Worm (Caenorhabditis elegans) whole organism, L1 larva: ENCODE data around the gene npr-22.
A peak's percentile ranks its signal among the peaks of the same experiment; 100 is the strongest.

Source experiments
- C16A3.4 ChIP-seq: fragments of 150-350 bp; optimal IDR thresholded peaks from 2 replicates; lab custom pipeline; 2014; ENCODE audit warnings: missing biosample characterization, missing genetic modification characterization
- aha-1 ChIP-seq: fragments of 150-350 bp; optimal IDR thresholded peaks from 2 replicates; lab custom pipeline; 2014; ENCODE audit warnings: missing biosample characterization, missing genetic modification characterization
- alr-1 ChIP-seq: fragments of 200-800 bp; sonication (Bioruptor generic); optimal IDR thresholded peaks from 2 replicates; lab custom pipeline; 2018; ENCODE audit warnings: borderline replicate concordance, mild to moderate bottlenecking, missing genetic modification characterization, missing compliant biosample characterization
- blmp-1 ChIP-seq: fragments of 150-350 bp; optimal IDR thresholded peaks from 2 replicates; lab custom pipeline; 2014; ENCODE audit warnings: missing biosample characterization, missing genetic modification characterization
- ceh-63 ChIP-seq: fragments of 200-800 bp; sonication (Bioruptor generic); optimal IDR thresholded peaks from 2 replicates; lab custom pipeline; 2018; ENCODE audit warnings: mild to moderate bottlenecking, missing genetic modification characterization, missing compliant biosample characterization
- ceh-8 ChIP-seq: fragments of 200-800 bp; sonication (Bioruptor generic); optimal IDR thresholded peaks from 2 replicates; lab custom pipeline; 2018; ENCODE audit warnings: mild to moderate bottlenecking, missing genetic modification characterization, moderate library complexity, missing compliant biosample characterization
- ceh-82 ChIP-seq, 3 experiments: fragments of 150-350 bp in 1 of 3; sonication (generic microtip) in 2 of 3; optimal IDR thresholded peaks; 2 replicates each; lab custom pipeline; 2014 to 2017; ENCODE audit warnings: missing biosample characterization in 3 of 3, missing genetic modification characterization in 3 of 3
- ceh-90 ChIP-seq: sonication (generic microtip); optimal IDR thresholded peaks from 2 replicates; lab custom pipeline; 2016; ENCODE audit warnings: missing genetic modification characterization, missing compliant biosample characterization
- ces-1 ChIP-seq: fragments of 150-350 bp; optimal IDR thresholded peaks from 2 replicates; lab custom pipeline; 2014; ENCODE audit warnings: missing biosample characterization, missing genetic modification reagents, missing genetic modification characterization
- dpl-1 ChIP-seq, 3 experiments: fragments of 150-350 bp in 2 of 3; sonication (generic microtip) in 1 of 3; optimal IDR thresholded peaks; 2 replicates each; lab custom pipeline; 2014 to 2017; ENCODE audit warnings: missing biosample characterization in 3 of 3, missing genetic modification characterization in 3 of 3, missing genetic modification reagents in 3 of 3
- egl-13 ChIP-seq: sonication (generic microtip); optimal IDR thresholded peaks from 2 replicates; lab custom pipeline; 2016; ENCODE audit warnings: missing genotype, missing genetic modification reagents, missing genetic modification characterization, missing compliant biosample characterization
- egl-27 ChIP-seq, 2 experiments: fragments of 150-350 bp in 1 of 2; sonication (generic microtip); optimal IDR thresholded peaks; 3 replicates each; lab custom pipeline; 2017 to 2018; ENCODE audit warnings: missing biosample characterization in 2 of 2, missing genetic modification characterization in 2 of 2, missing genetic modification reagents in 2 of 2
- elt-3 ChIP-seq, 6 experiments: fragments of 150-350 bp in 1 of 6; sonication (generic microtip); optimal IDR thresholded peaks; 2 replicates each; lab custom pipeline; 2017 to 2018; ENCODE audit warnings: missing biosample characterization in 6 of 6, missing genetic modification characterization in 6 of 6, inconsistent platforms in 1 of 6
- ets-5 ChIP-seq: fragments of 200-800 bp; sonication (Bioruptor generic); IDR thresholded peaks from 2 replicates; pipeline ENCODE4 v1.3.6; 2022; ENCODE audit warnings: missing genetic modification characterization, missing compliant biosample characterization
- fkh-10 ChIP-seq: sonication (generic microtip); optimal IDR thresholded peaks from 2 replicates; lab custom pipeline; 2017; ENCODE audit warnings: missing biosample characterization, missing genetic modification reagents, missing genetic modification characterization
- fkh-4 ChIP-seq: sonication (generic microtip); optimal IDR thresholded peaks from 2 replicates; lab custom pipeline; 2016; ENCODE audit warnings: missing compliant biosample characterization, missing genetic modification characterization, borderline replicate concordance
- fos-1 ChIP-seq: fragments of 150-350 bp; optimal IDR thresholded peaks from 2 replicates; lab custom pipeline; 2014; ENCODE audit warnings: missing biosample characterization, missing genetic modification characterization
- grh-1 ChIP-seq: fragments of 200-800 bp; sonication (Bioruptor generic); IDR thresholded peaks from 2 replicates; pipeline ENCODE4 v1.3.6; 2022; ENCODE audit warnings: missing genetic modification reagents, missing genetic modification characterization, missing compliant biosample characterization
- hlh-4 ChIP-seq: sonication (generic microtip); optimal IDR thresholded peaks from 2 replicates; lab custom pipeline; 2016; ENCODE audit warnings: mild to moderate bottlenecking, missing genetic modification characterization, missing compliant biosample characterization
- isw-1 ChIP-seq: fragments of 200-800 bp; sonication (Bioruptor generic); IDR thresholded peaks from 2 replicates; pipeline ENCODE4 v1.3.6; 2022; ENCODE audit warnings: missing genetic modification characterization, missing compliant biosample characterization
- jun-1 ChIP-seq: fragments of 150-350 bp; optimal IDR thresholded peaks from 2 replicates; lab custom pipeline; 2014; ENCODE audit warnings: missing biosample characterization, missing genetic modification reagents, missing genetic modification characterization
- lin-13 ChIP-seq: fragments of 150-350 bp; optimal IDR thresholded peaks from 2 replicates; lab custom pipeline; 2014; ENCODE audit warnings: missing biosample characterization, missing genetic modification reagents, missing genetic modification characterization
- lin-14 ChIP-seq: fragments of 200-800 bp; sonication (Bioruptor generic); optimal IDR thresholded peaks from 2 replicates; lab custom pipeline; 2018; ENCODE audit warnings: mild to moderate bottlenecking, missing genetic modification characterization, moderate library complexity, missing compliant biosample characterization
- lin-35 ChIP-seq, 2 experiments: fragments of 150-350 bp; optimal IDR thresholded peaks; 2 replicates each; lab custom pipeline; 2014; ENCODE audit warnings: missing biosample characterization in 2 of 2, missing genetic modification characterization in 2 of 2, missing genetic modification reagents in 2 of 2
- lin-39 ChIP-seq: fragments of 150-350 bp; optimal IDR thresholded peaks from 2 replicates; lab custom pipeline; 2014; ENCODE audit warnings: missing biosample characterization, missing genetic modification reagents, missing genetic modification characterization
- lir-3 ChIP-seq: sonication (generic microtip); optimal IDR thresholded peaks from 2 replicates; lab custom pipeline; 2016; ENCODE audit warnings: mild to moderate bottlenecking, missing genetic modification characterization, moderate library complexity, missing compliant biosample characterization; ENCODE audit not compliant: poor library complexity
- mab-9 ChIP-seq: fragments of 200-800 bp; sonication (Bioruptor generic); IDR thresholded peaks from 2 replicates; pipeline ENCODE4 v1.3.6; 2022; ENCODE audit warnings: missing genetic modification reagents, missing genetic modification characterization, missing compliant biosample characterization
- mdl-1 ChIP-seq, 2 experiments: fragments of 150-350 bp; optimal IDR thresholded peaks; 2 replicates each; lab custom pipeline; 2014 to 2017; ENCODE audit warnings: missing biosample characterization in 2 of 2, missing genetic modification characterization in 2 of 2, inconsistent platforms in 1 of 2
- mef-2 ChIP-seq: fragments of 150-350 bp; optimal IDR thresholded peaks from 2 replicates; lab custom pipeline; 2014; ENCODE audit warnings: missing biosample characterization, missing genetic modification characterization
- mep-1 ChIP-seq: fragments of 150-350 bp; optimal IDR thresholded peaks from 2 replicates; lab custom pipeline; 2014; ENCODE audit warnings: missing biosample characterization, missing genetic modification characterization
- nhr-12 ChIP-seq: sonication (generic microtip); optimal IDR thresholded peaks from 2 replicates; lab custom pipeline; 2017; ENCODE audit warnings: missing biosample characterization, missing genetic modification characterization
- nhr-19 ChIP-seq: fragments of 200-800 bp; sonication (Bioruptor generic); conservative IDR thresholded peaks from 2 replicates; pipeline ENCODE4 v1.3.6; 2022; ENCODE audit warnings: missing genetic modification characterization, missing compliant biosample characterization
- nhr-28 ChIP-seq: fragments of 150-350 bp; optimal IDR thresholded peaks from 2 replicates; lab custom pipeline; 2014; ENCODE audit warnings: missing biosample characterization, missing genetic modification characterization
- nhr-76 ChIP-seq: sonication (generic microtip); optimal IDR thresholded peaks from 2 replicates; lab custom pipeline; 2017; ENCODE audit warnings: missing biosample characterization, missing genetic modification characterization
- nhr-85 ChIP-seq: sonication (generic microtip); peaks from one replicate; lab custom pipeline; 2016; ENCODE audit warnings: missing genetic modification characterization, inconsistent platforms, missing compliant biosample characterization
- pag-3 ChIP-seq: sonication (generic microtip); optimal IDR thresholded peaks from 2 replicates; lab custom pipeline; 2017; ENCODE audit warnings: missing genetic modification characterization, mild to moderate bottlenecking, missing compliant biosample characterization, antibody characterized with exemption, borderline replicate concordance; ENCODE audit not compliant: insufficient read depth
- skn-1 ChIP-seq: fragments of 150-350 bp; optimal IDR thresholded peaks from 2 replicates; lab custom pipeline; 2014; ENCODE audit warnings: missing biosample characterization, missing genetic modification characterization
- snu-23 ChIP-seq: sonication (generic microtip); optimal IDR thresholded peaks from 2 replicates; lab custom pipeline; 2016; ENCODE audit warnings: missing genetic modification characterization, missing compliant biosample characterization
- sox-4 ChIP-seq: sonication (generic microtip); optimal IDR thresholded peaks from 2 replicates; lab custom pipeline; 2016; ENCODE audit warnings: missing genetic modification characterization, missing compliant biosample characterization
- sptf-1 ChIP-seq: fragments of 150-350 bp; optimal IDR thresholded peaks from 2 replicates; lab custom pipeline; 2014; ENCODE audit warnings: missing biosample characterization, missing genetic modification characterization
- sup-37 ChIP-seq: fragments of 200-800 bp; sonication (Bioruptor generic); optimal IDR thresholded peaks from 2 replicates; lab custom pipeline; 2018; ENCODE audit warnings: mild to moderate bottlenecking, missing genetic modification characterization, missing compliant biosample characterization
- swsn-7 ChIP-seq: sonication (generic microtip); optimal IDR thresholded peaks from 2 replicates; lab custom pipeline; 2016; ENCODE audit warnings: missing genetic modification characterization, missing compliant biosample characterization
- tbx-2 ChIP-seq: sonication (generic microtip); optimal IDR thresholded peaks from 2 replicates; lab custom pipeline; 2016; ENCODE audit warnings: missing genetic modification characterization, missing compliant biosample characterization
- tlp-1 ChIP-seq: fragments of 150-350 bp; optimal IDR thresholded peaks from 2 replicates; lab custom pipeline; 2014; ENCODE audit warnings: missing biosample characterization, missing genetic modification characterization
- unc-130 ChIP-seq: fragments of 150-350 bp; optimal IDR thresholded peaks from 2 replicates; lab custom pipeline; 2017; ENCODE audit warnings: missing biosample characterization, missing genetic modification characterization, inconsistent platforms
- unc-30 ChIP-seq: sonication (generic microtip); optimal IDR thresholded peaks from 2 replicates; lab custom pipeline; 2017; ENCODE audit warnings: missing biosample characterization, missing genetic modification characterization
- unc-62 ChIP-seq: fragments of 150-350 bp; optimal IDR thresholded peaks from 2 replicates; lab custom pipeline; 2014; ENCODE audit warnings: missing biosample characterization, missing genetic modification reagents, missing genetic modification characterization
- unc-86 ChIP-seq: sonication (generic microtip); optimal IDR thresholded peaks from 2 replicates; lab custom pipeline; 2016; ENCODE audit warnings: missing genetic modification characterization, missing compliant biosample characterization
- unc-98 ChIP-seq: fragments of 200-800 bp; sonication (Bioruptor generic); IDR thresholded peaks from 2 replicates; pipeline ENCODE4 v1.3.6; 2022; ENCODE audit warnings: missing genetic modification characterization, missing compliant biosample characterization
- ztf-4 ChIP-seq: fragments of 150-350 bp; optimal IDR thresholded peaks from 2 replicates; lab custom pipeline; 2014; ENCODE audit warnings: missing biosample characterization, missing genetic modification characterization

Gene npr-22

DNA sequence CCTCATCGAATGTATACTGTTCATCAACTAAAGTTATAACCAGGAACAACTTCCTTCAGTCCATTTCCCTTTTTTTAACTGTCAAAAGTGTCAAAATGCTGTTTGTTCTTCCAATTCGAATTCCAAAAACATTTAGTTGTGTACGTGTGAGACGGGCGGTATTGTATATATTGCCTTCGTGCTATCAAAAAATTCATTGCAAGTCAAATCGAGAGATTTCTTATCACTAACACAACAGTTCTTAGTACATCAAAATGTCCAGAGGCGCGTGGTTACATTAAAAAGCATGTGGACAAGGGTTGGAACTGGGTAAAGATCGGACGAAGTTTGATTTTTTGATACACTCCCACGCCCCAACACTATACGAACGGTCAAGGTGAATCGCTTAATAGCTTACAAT lies 30.9 kb upstream of the npr-22 start (continued):
- TF ChIP-seq unc-98 (GFP tag; lab: Robert Waterston, UW), result no peak
- TF ChIP-seq fkh-10 (GFP tag; lab: Kevin White, UChicago), result no peak
- TF ChIP-seq isw-1, result no peak
- peak; percentile 63 for TF ChIP-seq nhr-19 (GFP tag; lab: Robert Waterston, UW)
- peak; percentile 39; the same call in 1 of the 2 replicates for TF ChIP-seq grh-1 (GFP tag; lab: Robert Waterston, UW)
- TF ChIP-seq lin-14, result peak; percentile 65
- TF ChIP-seq sptf-1 (tag; lab: Kevin White, UChicago), result no peak
- TF ChIP-seq lin-35 (GFP tag; optimal IDR thresholded peaks at IDR 0.05; lab: Kevin White, UChicago), result peak in 1 of 2 experiments; percentile 46
- TF ChIP-seq mep-1 (tag; lab: Kevin White, UChicago), result no peak
- no peak for TF ChIP-seq tbx-2 (tag; lab: Kevin White, UChicago)
- no peak for TF ChIP-seq ceh-8 (GFP tag; lab: Kevin White, UChicago)
- no peak for TF ChIP-seq pag-3
- TF ChIP-seq fos-1 (tag; lab: Kevin White, UChicago), result no peak
- TF ChIP-seq egl-27 (tag; optimal IDR thresholded peaks at IDR 0.05; lab: Kevin White, UChicago), result no peak
- peak; percentile 72 for TF ChIP-seq unc-130 (tag; lab: Kevin White, UChicago)
- no peak for TF ChIP-seq tlp-1 (tag; lab: Kevin White, UChicago)
- no peak for TF ChIP-seq unc-30
- TF ChIP-seq nhr-12 (tag; lab: Kevin White, UChicago), result no peak

DNA sequence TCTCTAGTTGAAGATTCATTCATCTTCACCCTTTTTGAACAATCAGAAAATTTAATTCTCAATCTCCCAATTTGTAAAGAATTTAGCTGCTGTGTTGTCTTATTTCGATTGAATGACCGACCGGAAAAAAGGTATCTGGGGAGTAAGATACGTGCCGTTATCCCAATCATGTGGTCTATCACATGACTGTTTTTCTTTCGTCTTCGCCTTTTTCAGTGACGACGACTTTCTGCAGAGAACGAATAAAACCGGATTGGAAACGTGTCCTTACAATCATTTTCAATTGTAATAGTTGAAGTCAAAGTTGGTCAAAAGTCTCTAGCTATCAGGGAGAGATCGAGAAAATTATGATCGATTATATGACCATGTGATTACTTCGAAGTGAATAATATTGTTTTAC lies 30.2 kb upstream of the npr-22 start:
- TF ChIP-seq ceh-90 (tag; lab: Kevin White, UChicago) (no peak), swsn-7 (tag; lab: Kevin White, UChicago) (peak; percentile 46), mef-2 (no peak), ces-1 (GFP tag; lab: Kevin White, UChicago) (no peak), unc-62 (no peak), sup-37 (GFP tag; lab: Kevin White, UChicago) (no peak), ets-5 (no peak), mep-1 (tag; lab: Kevin White, UChicago) (peak; percentile 77), alr-1 (no peak), lin-39 (no peak), egl-27 (tag; optimal IDR thresholded peaks at IDR 0.05; lab: Kevin White, UChicago) (no peak), mab-9 (GFP tag; lab: Robert Waterston, UW) (no peak), hlh-4 (tag; lab: Kevin White, UChicago) (no peak), elt-3 (tag; optimal IDR thresholded peaks at IDR 0.05; lab: Kevin White, UChicago) (peak in 5 of 6 experiments; percentile 25 to 99 (median 70)), lin-35 (GFP tag; optimal IDR thresholded peaks at IDR 0.05; lab: Kevin White, UChicago) (peak in 1 of 2 experiments; percentile 72), nhr-12 (tag; lab: Kevin White, UChicago) (no peak), snu-23 (GFP tag; lab: Kevin White, UChicago) (peak; percentile 73), mdl-1 (tag; optimal IDR thresholded peaks at IDR 0.05; lab: Kevin White, UChicago) (peak in 1 of 2 experiments; percentile 76), sox-4 (tag; lab: Kevin White, UChicago) (no peak), tlp-1 (tag; lab: Kevin White, UChicago) (no peak), jun-1 (tag; lab: Kevin White, UChicago) (peak; percentile 22), fkh-4 (tag; lab: Kevin White, UChicago) (no peak), lin-13 (peak; percentile 26), unc-86 (no peak), nhr-28 (tag; lab: Kevin White, UChicago) (no peak), ceh-63 (GFP tag; lab: Kevin White, UChicago) (no peak), lir-3 (tag; lab: Kevin White, UChicago) (peak; percentile 6), aha-1 (tag; lab: Kevin White, UChicago) (peak; percentile 3), ceh-82 (tag; optimal IDR thresholded peaks at IDR 0.05; lab: Kevin White, UChicago) (no peak), nhr-76 (tag; lab: Kevin White, UChicago) (no peak), lin-14 (peak; percentile 82), skn-1 (no peak), unc-130 (tag; lab: Kevin White, UChicago) (peak; percentile 78), pag-3 (no peak), egl-13 (tag; lab: Kevin White, UChicago) (no peak), nhr-85 (tag; lab: Kevin White, UChicago) (peak; percentile 99), dpl-1 (GFP tag; optimal IDR thresholded peaks at IDR 0.05; lab: Kevin White, UChicago) (peak in 2 of 3 experiments; percentile 33 to 46), ztf-4 (peak; percentile 29), C16A3.4 (tag; lab: Kevin White, UChicago) (peak; percentile 47), blmp-1 (peak; percentile 92), fos-1 (tag; lab: Kevin White, UChicago) (no peak)
